Worm (Caenorhabditis elegans) whole organism, young adult: ENCODE data around the gene gck-2.
A peak's percentile ranks its signal among the peaks of the same experiment; 100 is the strongest.

Experiments used
- F33H1.4 ChIP-seq: fragments of 200-800 bp; sonication (Bioruptor generic); IDR thresholded peaks from 2 replicates; pipeline ENCODE4 v1.3.6; 2022; ENCODE audit warnings: missing genetic modification reagents, missing genetic modification characterization, missing compliant biosample characterization
- F37B4.10 ChIP-seq: fragments of 200-800 bp; sonication (Bioruptor generic); IDR thresholded peaks from 2 replicates; pipeline ENCODE4 v1.3.6; 2022; ENCODE audit warnings: missing genetic modification characterization, missing compliant biosample characterization
- K12H6.12 ChIP-seq: fragments of 200-800 bp; sonication (Bioruptor generic); optimal IDR thresholded peaks from 2 replicates; lab custom pipeline; 2018; ENCODE audit warnings: mild to moderate bottlenecking, missing genetic modification characterization, missing compliant biosample characterization
- ama-1 ChIP-seq, 3 experiments: fragments of 150-350 bp in 1 of 3; sonication (generic microtip) in 2 of 3; optimal IDR thresholded peaks; 2 replicates each; lab custom pipeline; 2014 to 2018; ENCODE audit warnings: missing biosample characterization in 2 of 3, missing genetic modification characterization in 2 of 3, missing genetic modification reagents in 2 of 3
- attf-6 ChIP-seq: fragments of 200-800 bp; sonication (Bioruptor generic); IDR thresholded peaks from 2 replicates; pipeline ENCODE4 v1.3.6; 2022; ENCODE audit warnings: missing genetic modification reagents, missing genetic modification characterization, missing compliant biosample characterization
- ccch-3 ChIP-seq: fragments of 200-800 bp; sonication (Bioruptor generic); optimal IDR thresholded peaks from 2 replicates; lab custom pipeline; 2018; ENCODE audit warnings: mild to moderate bottlenecking, missing genetic modification characterization, missing compliant biosample characterization
- efl-1 ChIP-seq: fragments of 150-350 bp; optimal IDR thresholded peaks from 2 replicates; lab custom pipeline; 2014; ENCODE audit warnings: missing biosample characterization, missing genetic modification reagents, missing genetic modification characterization
- him-1 ChIP-seq: sonication (generic microtip); optimal IDR thresholded peaks from 2 replicates; lab custom pipeline; 2016; ENCODE audit warnings: missing genotype, missing genetic modification reagents, missing genetic modification characterization, missing compliant biosample characterization
- hmg-1.2 ChIP-seq: fragments of 200-800 bp; sonication (Bioruptor generic); IDR thresholded peaks from 2 replicates; pipeline ENCODE4 v1.3.6; 2022; ENCODE audit warnings: missing genetic modification reagents, missing genetic modification characterization, missing compliant biosample characterization
- lin-26 ChIP-seq: fragments of 200-800 bp; sonication (Bioruptor generic); IDR thresholded peaks from 2 replicates; pipeline ENCODE4 v1.3.6; 2022; ENCODE audit warnings: missing genetic modification reagents, missing genetic modification characterization, missing compliant biosample characterization
- lsy-27 ChIP-seq: sonication (generic microtip); optimal IDR thresholded peaks from 2 replicates; lab custom pipeline; 2017; ENCODE audit warnings: missing genetic modification characterization, mild to moderate bottlenecking, missing compliant biosample characterization, antibody characterized with exemption, missing genotype, borderline replicate concordance; ENCODE audit not compliant: insufficient read depth
- snpc-1.1 ChIP-seq: sonication (generic microtip); optimal IDR thresholded peaks from 2 replicates; lab custom pipeline; 2017; ENCODE audit warnings: missing genetic modification characterization, mild to moderate bottlenecking, missing compliant biosample characterization, antibody characterized with exemption, moderate library complexity, missing genotype, missing genetic modification reagents; ENCODE audit not compliant: insufficient read depth

- TF ChIP-seq lin-26 (GFP tag; lab: Robert Waterston, UW): no peak
- TF ChIP-seq F37B4.10 (GFP tag; lab: Robert Waterston, UW): no peak
- no peak for TF ChIP-seq attf-6 (GFP tag; lab: Robert Waterston, UW)
- 0 out of 2 replicates have a peak, but pooled peaks have one; percentile 13 for TF ChIP-seq hmg-1.2
- TF ChIP-seq snpc-1.1 (tag; lab: Kevin White, UChicago): no peak
- no peak for TF ChIP-seq F33H1.4 (GFP tag; lab: Robert Waterston, UW)
- TF ChIP-seq ama-1 (optimal IDR thresholded peaks at IDR 0.05; lab: Kevin White, UChicago): no peak
- no peak for TF ChIP-seq ama-1 (GFP tag; optimal IDR thresholded peaks at IDR 0.05; lab: Kevin White, UChicago)
- TF ChIP-seq him-1: no peak
- TF ChIP-seq ccch-3 (GFP tag; lab: Kevin White, UChicago): no peak
- no peak for TF ChIP-seq lsy-27 (tag; lab: Kevin White, UChicago)
- TF ChIP-seq efl-1 (GFP tag; lab: Kevin White, UChicago): no peak
- no peak for TF ChIP-seq K12H6.12 (tag; lab: Kevin White, UChicago)
Observed at ce11 chrV:6744774-6745173, 47.7 kb downstream of the gck-2 start, which contains the start of gene T25F10.3.
